Worm (Caenorhabditis elegans): ENCODE measurements around the gene sre-37.

DNA sequence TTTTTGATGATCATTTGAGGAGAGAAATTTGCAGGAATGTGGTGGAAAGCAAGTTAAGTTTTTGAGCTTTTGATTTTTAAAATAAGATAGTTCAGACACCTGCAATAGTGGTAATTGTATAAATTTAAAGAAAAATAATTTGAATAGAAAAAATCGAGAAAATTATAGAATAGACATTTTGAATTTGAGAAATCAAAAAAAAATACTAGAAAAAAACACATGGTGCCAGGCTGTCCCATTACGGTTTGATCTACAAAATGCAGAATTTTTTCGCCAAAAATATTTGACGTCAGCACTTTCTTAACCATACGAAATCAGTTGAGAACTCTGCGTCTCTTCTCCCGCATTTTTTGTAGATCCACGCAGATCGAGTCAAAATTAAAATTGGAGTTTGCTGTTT lies 48.1 kb upstream of the sre-37 start, which contains the start of gene sre-27:
- TF ChIP-seq klf-2 (GFP tag; conservative IDR thresholded peaks at IDR 0.05) = no peak
- no peak for TF ChIP-seq med-1 (GFP tag; optimal IDR thresholded peaks at IDR 0.05; ENCODE audit: insufficient read depth)
- no peak for TF ChIP-seq T22C8.4 (GFP tag; IDR thresholded peaks at IDR 0.05)
- no peak for TF ChIP-seq ztf-29 (GFP tag; IDR thresholded peaks at IDR 0.05)
- TF ChIP-seq flt-1 (GFP tag; IDR thresholded peaks at IDR 0.05) = no peak
- no peak for TF ChIP-seq cog-1 (tag; optimal IDR thresholded peaks at IDR 0.05)
- no peak for TF ChIP-seq ztf-23 (GFP tag; IDR thresholded peaks at IDR 0.05)
- TF ChIP-seq ref-1 (GFP tag; conservative IDR thresholded peaks at IDR 0.05) = no peak
- TF ChIP-seq tab-1 (GFP tag; IDR thresholded peaks at IDR 0.05) = no peak

All from whole organism, midembryonic.